Worm (Caenorhabditis elegans) whole organism, midembryonic: Measurements from ENCODE around the gene apl-1.

ENCODE experiments used
- T22C8.4 ChIP-seq: fragments of 200-800 bp; sonication (Bioruptor generic); IDR thresholded peaks from 2 replicates; pipeline ENCODE4 v1.3.6; 2022; ENCODE audit warnings: missing genetic modification characterization, missing compliant biosample characterization
- cog-1 ChIP-seq: sonication (generic microtip); optimal IDR thresholded peaks from 2 replicates; lab custom pipeline; 2016; ENCODE audit warnings: missing genetic modification characterization, missing compliant biosample characterization
- flt-1 ChIP-seq: fragments of 200-800 bp; sonication (Bioruptor generic); IDR thresholded peaks from 2 replicates; pipeline ENCODE4 v1.3.6; 2022; ENCODE audit warnings: missing genetic modification characterization, missing compliant biosample characterization
- klf-2 ChIP-seq: fragments of 200-800 bp; sonication (Bioruptor generic); conservative IDR thresholded peaks from 2 replicates; pipeline ENCODE4 v1.3.6; 2022; ENCODE audit warnings: missing genetic modification reagents, missing genetic modification characterization, missing compliant biosample characterization
- med-1 ChIP-seq: sonication (generic microtip); optimal IDR thresholded peaks from 2 replicates; lab custom pipeline; 2017; ENCODE audit warnings: missing genetic modification characterization, mild to moderate bottlenecking, missing compliant biosample characterization, antibody characterized with exemption, missing genetic modification reagents; ENCODE audit not compliant: insufficient read depth
- ref-1 ChIP-seq: fragments of 200-800 bp; sonication (Bioruptor generic); conservative IDR thresholded peaks from 2 replicates; pipeline ENCODE4 v1.3.6; 2022; ENCODE audit warnings: missing genetic modification reagents, missing genetic modification characterization, missing compliant biosample characterization
- tab-1 ChIP-seq: fragments of 200-800 bp; sonication (Bioruptor generic); IDR thresholded peaks from 2 replicates; pipeline ENCODE4 v1.3.6; 2022; ENCODE audit warnings: missing genetic modification characterization, missing compliant biosample characterization
- ztf-23 ChIP-seq: fragments of 200-800 bp; sonication (Bioruptor generic); IDR thresholded peaks from 2 replicates; pipeline ENCODE4 v1.3.6; 2022; ENCODE audit warnings: missing genetic modification reagents, missing genetic modification characterization, missing compliant biosample characterization
- ztf-29 ChIP-seq: fragments of 200-800 bp; sonication (Bioruptor generic); IDR thresholded peaks from 2 replicates; pipeline ENCODE4 v1.3.6; 2022; ENCODE audit warnings: missing genetic modification reagents, missing genetic modification characterization, missing compliant biosample characterization

ce11 chrX:5135548-5135947 lies 18.9 kb upstream of the apl-1 start:
- TF ChIP-seq ztf-23 (GFP tag; lab: Robert Waterston, UW) (no peak), med-1 (GFP tag; lab: Kevin White, UChicago) (no peak), flt-1 (GFP tag; lab: Robert Waterston, UW) (no peak), T22C8.4 (GFP tag; lab: Robert Waterston, UW) (no peak), ref-1 (GFP tag; lab: Robert Waterston, UW) (no peak), ztf-29 (GFP tag; lab: Robert Waterston, UW) (no peak), cog-1 (tag; lab: Kevin White, UChicago) (no peak), klf-2 (GFP tag; lab: Robert Waterston, UW) (no peak), tab-1 (no peak)
